Worm (Caenorhabditis elegans) whole organism, young adult: Measurements from ENCODE around the gene spcs-3.

Source experiments
- F55B11.4 ChIP-seq: sonication (generic microtip); optimal IDR thresholded peaks from 2 replicates; lab custom pipeline; 2016; ENCODE audit warnings: missing compliant biosample characterization, missing genetic modification characterization, borderline replicate concordance; ENCODE audit not compliant: insufficient read depth
- Y53G8AR.9 ChIP-seq: fragments of 200-800 bp; sonication (Bioruptor generic); conservative IDR thresholded peaks from 2 replicates; pipeline ENCODE4 v1.3.6; 2022; ENCODE audit warnings: missing genetic modification reagents, missing genetic modification characterization, missing compliant biosample characterization
- attf-3 ChIP-seq: fragments of 200-800 bp; sonication (Bioruptor generic); conservative IDR thresholded peaks from 2 replicates; pipeline ENCODE4 v1.3.6; 2022; ENCODE audit warnings: missing genetic modification reagents, missing genetic modification characterization, missing compliant biosample characterization
- ceh-79 ChIP-seq: sonication (generic microtip); optimal IDR thresholded peaks from 2 replicates; lab custom pipeline; 2017; ENCODE audit warnings: mild to moderate bottlenecking, missing genetic modification characterization, missing compliant biosample characterization
- hmg-1.2 ChIP-seq: fragments of 200-800 bp; sonication (Bioruptor generic); IDR thresholded peaks from 2 replicates; pipeline ENCODE4 v1.3.6; 2022; ENCODE audit warnings: missing genetic modification reagents, missing genetic modification characterization, missing compliant biosample characterization
- lir-1 ChIP-seq: fragments of 200-800 bp; sonication (Bioruptor generic); conservative IDR thresholded peaks from 2 replicates; pipeline ENCODE4 v1.3.6; 2022; ENCODE audit warnings: missing genetic modification reagents, missing genetic modification characterization, missing compliant biosample characterization
- madf-8 ChIP-seq: fragments of 200-800 bp; sonication (Bioruptor generic); conservative IDR thresholded peaks from 2 replicates; pipeline ENCODE4 v1.3.6; 2022; ENCODE audit warnings: missing genetic modification reagents, missing genetic modification characterization, missing compliant biosample characterization
- mxl-1 ChIP-seq: sonication (generic microtip); optimal IDR thresholded peaks from 2 replicates; lab custom pipeline; 2016; ENCODE audit warnings: missing genetic modification characterization, missing compliant biosample characterization
- pha-4 ChIP-seq: fragments of 150-350 bp; sonication (generic microtip); optimal IDR thresholded peaks from 2 replicates; lab custom pipeline; 2014; ENCODE audit warnings: missing biosample characterization, missing genetic modification reagents, missing genetic modification characterization
- ztf-22 ChIP-seq: fragments of 200-800 bp; sonication (Bioruptor generic); optimal IDR thresholded peaks from 2 replicates; lab custom pipeline; 2018; ENCODE audit warnings: mild to moderate bottlenecking, missing genetic modification characterization, moderate library complexity, missing compliant biosample characterization

ce11 chrIII:8043784-8044183 is 1.0 kb upstream of the spcs-3 start:
- peak; percentile 93 for TF ChIP-seq ztf-22 (GFP tag; lab: Kevin White, UChicago)
- peak; percentile 76 for TF ChIP-seq madf-8
- TF ChIP-seq lir-1 = peak; percentile 94
- peak; percentile 92 for TF ChIP-seq Y53G8AR.9
- TF ChIP-seq ceh-79 (tag; lab: Kevin White, UChicago) = peak; percentile 51
- TF ChIP-seq hmg-1.2 (GFP tag; lab: Robert Waterston, UW) = peak; percentile 88
- peak; percentile 95 for TF ChIP-seq pha-4
- no peak for TF ChIP-seq F55B11.4 (tag; lab: Kevin White, UChicago)
- TF ChIP-seq attf-3 = peak; percentile 94
- peak; percentile 92 for TF ChIP-seq mxl-1
